Fruit fly (Drosophila melanogaster): ENCODE measurements around the gene CG4558.

The CG4558 gene

dm6 chrX:6853384-6853783, 3.8 kb downstream of the CG4558 start (continued):
- no peak for TF ChIP-seq lov (optimal IDR thresholded peaks at IDR 0.05)
- no peak for TF ChIP-seq lov (GFP tag; IDR thresholded peaks at IDR 0.05)
- no peak for TF ChIP-seq CG1602 (GFP tag; optimal IDR thresholded peaks at IDR 0.05)
- TF ChIP-seq Mes4 (GFP tag; optimal IDR thresholded peaks at IDR 0.05), result no peak
- TF ChIP-seq gt (GFP tag; IDR thresholded peaks at IDR 0.05), result no peak
- TF ChIP-seq chif (GFP tag; optimal IDR thresholded peaks at IDR 0.05), result no peak
- no peak for TF ChIP-seq pb (GFP tag; optimal IDR thresholded peaks at IDR 0.05)
- TF ChIP-seq CG3847 (GFP tag; IDR thresholded peaks at IDR 0.05), result no peak
- TF ChIP-seq CG12659 (GFP tag; optimal IDR thresholded peaks at IDR 0.05), result no peak
- no peak for TF ChIP-seq CG10147 (GFP tag; optimal IDR thresholded peaks at IDR 0.05)
- no peak for TF ChIP-seq CG9932 (GFP tag; IDR thresholded peaks at IDR 0.05)
- TF ChIP-seq CHES-1-like (GFP tag; optimal IDR thresholded peaks at IDR 0.05), result no peak
- no peak for TF ChIP-seq CG10565 (GFP tag; optimal IDR thresholded peaks at IDR 0.05)
- no peak for TF ChIP-seq eve (GFP tag; optimal IDR thresholded peaks at IDR 0.05)
- no peak for TF ChIP-seq ro (GFP tag; IDR thresholded peaks at IDR 0.05)
- TF ChIP-seq CG18476 (GFP tag; optimal IDR thresholded peaks at IDR 0.05), result no peak
- no peak for TF ChIP-seq BEAF-32 (GFP tag; optimal IDR thresholded peaks at IDR 0.05)
- TF ChIP-seq toy (GFP tag; IDR thresholded peaks at IDR 0.05), result no peak
- TF ChIP-seq CG10267 (tag; optimal IDR thresholded peaks at IDR 0.05), result no peak
- no peak for TF ChIP-seq Kr (GFP tag; optimal IDR thresholded peaks at IDR 0.05)
- TF ChIP-seq sd (tag; optimal IDR thresholded peaks at IDR 0.05), result peak; percentile 26
- no peak for TF ChIP-seq Dip3 (GFP tag; optimal IDR thresholded peaks at IDR 0.05)
- TF ChIP-seq hkb (optimal IDR thresholded peaks at IDR 0.05), result no peak
- TF ChIP-seq hkb (GFP tag; IDR thresholded peaks at IDR 0.05), result peak; percentile 39; the same call in 1 of the 2 replicates
- no peak for TF ChIP-seq dm (GFP tag; optimal IDR thresholded peaks at IDR 0.05)
- no peak for TF ChIP-seq gsb-n (tag; optimal IDR thresholded peaks at IDR 0.05)
- TF ChIP-seq CG8281 (tag; optimal IDR thresholded peaks at IDR 0.05), result no peak
- no peak for TF ChIP-seq CG8089 (GFP tag; optimal IDR thresholded peaks at IDR 0.05)
- TF ChIP-seq Sin3A (optimal IDR thresholded peaks at IDR 0.05), result no peak
- TF ChIP-seq Stat92E (GFP tag; optimal IDR thresholded peaks at IDR 0.05), result no peak
- no peak for TF ChIP-seq NFAT (GFP tag; IDR thresholded peaks at IDR 0.05)
- no peak for TF ChIP-seq CG9437 (GFP tag; optimal IDR thresholded peaks at IDR 0.05)
- TF ChIP-seq Camta (GFP tag; optimal IDR thresholded peaks at IDR 0.05), result no peak
- TF ChIP-seq esg (GFP tag; conservative IDR thresholded peaks at IDR 0.05), result no peak
- no peak for TF ChIP-seq YL-1 (GFP tag; optimal IDR thresholded peaks at IDR 0.05)
- peak; percentile 56 for TF ChIP-seq nerfin-1 (tag; optimal IDR thresholded peaks at IDR 0.05)
- no peak for TF ChIP-seq Jarid2 (GFP tag; optimal IDR thresholded peaks at IDR 0.05)
- TF ChIP-seq ato (GFP tag; IDR thresholded peaks at IDR 0.05; ENCODE audit: partially characterized antibody), result no peak
- TF ChIP-seq HHEX (GFP tag; optimal IDR thresholded peaks at IDR 0.05), result no peak
- TF ChIP-seq pan (optimal IDR thresholded peaks at IDR 0.05), result no peak
- TF ChIP-seq pan (GFP tag; optimal IDR thresholded peaks at IDR 0.05 in 1 of 2, IDR thresholded peaks at IDR 0.05 in 1 of 2), result no peak
- no peak for TF ChIP-seq CG17612 (GFP tag; IDR thresholded peaks at IDR 0.05)
- no peak for TF ChIP-seq NK7.1 (GFP tag; optimal IDR thresholded peaks at IDR 0.05)
- TF ChIP-seq CG13123 (GFP tag; optimal IDR thresholded peaks at IDR 0.05), result no peak
- TF ChIP-seq CG15479 (GFP tag; optimal IDR thresholded peaks at IDR 0.05), result peak; percentile 65
- TF ChIP-seq CG30020 (tag; optimal IDR thresholded peaks at IDR 0.05), result no peak
- TF ChIP-seq CG4282 (GFP tag; optimal IDR thresholded peaks at IDR 0.05), result no peak
- no peak for TF ChIP-seq Ssrp (tag; optimal IDR thresholded peaks at IDR 0.05)
- no peak for TF ChIP-seq eyg (GFP tag; optimal IDR thresholded peaks at IDR 0.05)
- TF ChIP-seq bsh (GFP tag; optimal IDR thresholded peaks at IDR 0.05), result no peak
- no peak for TF ChIP-seq H15 (GFP tag; IDR thresholded peaks at IDR 0.05)
- no peak for TF ChIP-seq CG16813 (GFP tag; IDR thresholded peaks at IDR 0.05; ENCODE audit: partially characterized antibody)
- TF ChIP-seq CG32772 (GFP tag; IDR thresholded peaks at IDR 0.05), result no peak

All from whole organism, embryonic.